Fruit fly (Drosophila melanogaster) Kc167 (cell line): ENCODE measurements around the gene Oatp33Eb.

Experiments used
- Myc ChIP-seq: fragments of >200 bp; optimal IDR thresholded peaks from 2 replicates; lab custom pipeline; 2017; ENCODE audit warnings: missing external identifiers
- h ChIP-seq: fragments of >200 bp; optimal IDR thresholded peaks from 3 replicates; lab custom pipeline; 2018; ENCODE audit warnings: missing external identifiers

DNA sequence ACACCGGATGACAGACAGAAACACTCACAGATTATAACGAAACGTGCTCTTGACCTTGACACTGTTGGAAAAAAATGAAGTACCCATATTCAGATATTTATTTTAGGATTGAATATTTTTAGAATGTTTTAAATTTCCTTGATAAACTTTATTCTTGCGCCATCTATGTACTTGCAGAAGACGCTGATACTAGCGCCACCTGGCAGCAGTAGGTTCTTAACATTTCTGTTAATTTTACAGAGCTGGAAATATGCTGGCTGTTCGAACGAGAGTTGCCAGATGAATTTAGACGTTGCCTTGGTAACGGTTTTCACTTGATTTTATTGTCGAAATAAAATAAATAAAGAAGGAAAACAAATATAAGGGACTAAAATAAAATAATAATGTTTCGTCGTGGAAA is 23.7 kb upstream of the Oatp33Eb start, which contains the start of gene Fam92:
- TF ChIP-seq h (lab: Kevin White, UChicago), result no peak
- no peak for TF ChIP-seq Myc (lab: Kevin White, UChicago)
